Worm (Caenorhabditis elegans) whole organism, L1 larva: ENCODE data around the gene apx-1.

Experiments
- C34B4.2 ChIP-seq: sonication (generic microtip); optimal IDR thresholded peaks from 2 replicates; lab custom pipeline; 2017; ENCODE audit warnings: mild to moderate bottlenecking, missing genetic modification characterization, missing compliant biosample characterization
- F16B12.6 ChIP-seq: fragments of 150-350 bp; optimal IDR thresholded peaks from 2 replicates; lab custom pipeline; 2014; ENCODE audit warnings: missing biosample characterization, missing genetic modification characterization
- aly-2 ChIP-seq: fragments of 150-350 bp; optimal IDR thresholded peaks from 2 replicates; lab custom pipeline; 2014; ENCODE audit warnings: missing biosample characterization, missing genetic modification characterization
- ama-1 ChIP-seq: fragments of 150-350 bp; optimal IDR thresholded peaks from 2 replicates; lab custom pipeline; 2014
- ces-1 ChIP-seq: fragments of 150-350 bp; optimal IDR thresholded peaks from 2 replicates; lab custom pipeline; 2014; ENCODE audit warnings: missing biosample characterization, missing genetic modification reagents, missing genetic modification characterization
- elt-2 ChIP-seq: sonication (generic microtip); optimal IDR thresholded peaks from 2 replicates; lab custom pipeline; 2016; ENCODE audit warnings: missing genetic modification characterization, mild to moderate bottlenecking, inconsistent platforms, missing compliant biosample characterization, missing genetic modification reagents
- lsy-2 ChIP-seq, 2 experiments: fragments of 150-350 bp; optimal IDR thresholded peaks; 2 replicates each; lab custom pipeline; 2014; ENCODE audit warnings: missing biosample characterization in 2 of 2, missing genetic modification characterization in 2 of 2
- mdl-1 ChIP-seq, 2 experiments: fragments of 150-350 bp; optimal IDR thresholded peaks; 2 replicates each; lab custom pipeline; 2014 to 2017; ENCODE audit warnings: missing biosample characterization in 2 of 2, missing genetic modification characterization in 2 of 2, inconsistent platforms in 1 of 2
- nhr-71 ChIP-seq: sonication (generic microtip); optimal IDR thresholded peaks from 2 replicates; lab custom pipeline; 2016; ENCODE audit warnings: mild to moderate bottlenecking, missing genetic modification characterization, moderate library complexity, missing compliant biosample characterization
- rnt-1 ChIP-seq: sonication (generic microtip); optimal IDR thresholded peaks from 2 replicates; lab custom pipeline; 2016; ENCODE audit warnings: mild to moderate bottlenecking, missing genetic modification characterization, moderate library complexity, missing compliant biosample characterization
- snpc-4 ChIP-seq: fragments of 150-350 bp; optimal IDR thresholded peaks from 2 replicates; lab custom pipeline; 2014; ENCODE audit warnings: missing biosample characterization, missing genetic modification characterization
- unc-130 ChIP-seq: fragments of 150-350 bp; optimal IDR thresholded peaks from 2 replicates; lab custom pipeline; 2017; ENCODE audit warnings: missing biosample characterization, missing genetic modification characterization, inconsistent platforms
- xbp-1 ChIP-seq: sonication (generic microtip); optimal IDR thresholded peaks from 2 replicates; lab custom pipeline; 2016; ENCODE audit warnings: missing genetic modification characterization, missing compliant biosample characterization
- zag-1 ChIP-seq: fragments of 150-350 bp; optimal IDR thresholded peaks from 2 replicates; lab custom pipeline; 2014; ENCODE audit warnings: missing biosample characterization, missing genetic modification characterization

ce11 chrV:3169838-3170237 lies 40.2 kb upstream of the apx-1 start, which contains the start of gene srbc-6:
- no peak for TF ChIP-seq nhr-71 (tag; lab: Kevin White, UChicago)
- TF ChIP-seq mdl-1 (tag; optimal IDR thresholded peaks at IDR 0.05; lab: Kevin White, UChicago): no peak
- no peak for TF ChIP-seq lsy-2 (tag; optimal IDR thresholded peaks at IDR 0.05; lab: Kevin White, UChicago)
- no peak for TF ChIP-seq C34B4.2 (tag; lab: Kevin White, UChicago)
- TF ChIP-seq ama-1 (lab: Kevin White, UChicago): no peak
- TF ChIP-seq elt-2 (tag; lab: Kevin White, UChicago): no peak
- TF ChIP-seq ces-1 (GFP tag; lab: Kevin White, UChicago): no peak
- no peak for TF ChIP-seq unc-130
- TF ChIP-seq zag-1 (tag; lab: Kevin White, UChicago): no peak
- no peak for TF ChIP-seq rnt-1
- no peak for TF ChIP-seq xbp-1 (tag; lab: Kevin White, UChicago)
- no peak for TF ChIP-seq aly-2
- TF ChIP-seq snpc-4 (tag; lab: Kevin White, UChicago): no peak
- TF ChIP-seq F16B12.6: no peak
